Fruit fly (Drosophila melanogaster) whole organism, prepupa: Measurements from ENCODE around the gene Semp1.

Source experiments
- CG11294 ChIP-seq: fragments of 200-800 bp; sonication (Bioruptor generic); IDR thresholded peaks from 2 replicates; pipeline ENCODE4 v1.3.6; 2022; ENCODE audit warnings: missing biosample characterization, missing genetic modification characterization
- CG6854 ChIP-seq: fragments of 200-800 bp; sonication (Bioruptor generic); optimal IDR thresholded peaks from 2 replicates; lab custom pipeline; 2017; ENCODE audit warnings: missing biosample characterization, mild to moderate bottlenecking, missing genetic modification characterization
- Hr39 ChIP-seq: fragments of 200-800 bp; sonication (Bioruptor generic); optimal IDR thresholded peaks from 2 replicates; lab custom pipeline; 2016; ENCODE audit warnings: missing biosample characterization, missing genetic modification characterization

dm6 chr2L:15628378-15628777 lies 15.2 kb upstream of the Semp1 start, which contains the start of gene CG7631:
- TF ChIP-seq Hr39 (GFP tag; lab: Kevin White, UChicago) (no peak), CG11294 (no peak), CG6854 (no peak)
